Fruit fly (Drosophila melanogaster) Kc167 (cell line): ENCODE data around the gene Rubicon.

ENCODE experiments used
- Myc ChIP-seq: fragments of >200 bp; optimal IDR thresholded peaks from 2 replicates; lab custom pipeline; 2017; ENCODE audit warnings: missing external identifiers
- Sin3A ChIP-seq: fragments of >200 bp; optimal IDR thresholded peaks from 2 replicates; lab custom pipeline; 2018; ENCODE audit warnings: missing external identifiers
- h ChIP-seq: fragments of >200 bp; optimal IDR thresholded peaks from 3 replicates; lab custom pipeline; 2018; ENCODE audit warnings: missing external identifiers
- insv ChIP-seq: fragments of >200 bp; optimal IDR thresholded peaks from 3 replicates; lab custom pipeline; 2018; ENCODE audit warnings: missing external identifiers
- psq ChIP-seq: fragments of >200 bp; optimal IDR thresholded peaks from 2 replicates; lab custom pipeline; 2017; ENCODE audit warnings: missing external identifiers
- ttk ChIP-seq: sonication (Bioruptor generic); optimal IDR thresholded peaks from 2 replicates; lab custom pipeline; 2017; ENCODE audit warnings: missing external identifiers

Rubicon gene

dm6 chrX:8681822-8682632, 5.2 kb downstream of the Rubicon start:
- TF ChIP-seq insv (no peak), h (lab: Kevin White, UChicago) (no peak), Myc (lab: Kevin White, UChicago) (no peak), Sin3A (lab: Kevin White, UChicago) (no peak)

- TF ChIP-seq h (lab: Kevin White, UChicago): no peak
- no peak for TF ChIP-seq insv
- TF ChIP-seq psq (lab: Kevin White, UChicago): no peak
- no peak for TF ChIP-seq Sin3A (lab: Kevin White, UChicago)
- TF ChIP-seq Myc (lab: Kevin White, UChicago): no peak
- no peak for TF ChIP-seq ttk (lab: Kevin White, UChicago)
Observed at dm6 chrX:8685394-8685793, 8.5 kb downstream of the Rubicon start.

- TF ChIP-seq Sin3A (lab: Kevin White, UChicago) (no peak), ttk (lab: Kevin White, UChicago) (no peak), h (lab: Kevin White, UChicago) (no peak), psq (lab: Kevin White, UChicago) (no peak), Myc (lab: Kevin White, UChicago) (no peak), insv (no peak)
Observed at dm6 chrX:8690003-8690402, 13.1 kb downstream of the Rubicon start, which contains the start of the genes Ppt1 and Ogg1. TSS of gene Ppt1 (minus strand) at chrX:8690227. TSS of gene Ogg1 (plus strand) at chrX:8690327.

dm6 chrX:8693520-8693919, 16.7 kb downstream of the Rubicon start, which contains the start of gene CG11294:
TSS of gene CG11294 (minus strand) at chrX:8693620.
- TF ChIP-seq ttk (lab: Kevin White, UChicago): no peak
- TF ChIP-seq Sin3A (lab: Kevin White, UChicago): no peak
- TF ChIP-seq insv: no peak
- no peak for TF ChIP-seq Myc (lab: Kevin White, UChicago)
- TF ChIP-seq psq (lab: Kevin White, UChicago): no peak
- TF ChIP-seq h (lab: Kevin White, UChicago): no peak

dm6 chrX:8694066-8694822, 17.4 kb downstream of the Rubicon start:
- TF ChIP-seq psq (lab: Kevin White, UChicago): no peak
- no peak for TF ChIP-seq Sin3A (lab: Kevin White, UChicago)
- no peak for TF ChIP-seq h (lab: Kevin White, UChicago)
- TF ChIP-seq ttk (lab: Kevin White, UChicago): no peak
- no peak for TF ChIP-seq insv
- no peak for TF ChIP-seq Myc (lab: Kevin White, UChicago)

dm6 chrX:8694823-8695492, 18.1 kb downstream of the Rubicon start:
- no peak for TF ChIP-seq insv
- TF ChIP-seq psq (lab: Kevin White, UChicago): no peak
- TF ChIP-seq ttk (lab: Kevin White, UChicago): no peak
- no peak for TF ChIP-seq h (lab: Kevin White, UChicago)
- TF ChIP-seq Sin3A (lab: Kevin White, UChicago): no peak
- no peak for TF ChIP-seq Myc (lab: Kevin White, UChicago)

dm6 chrX:8696106-8696595, 19.3 kb downstream of the Rubicon start:
- TF ChIP-seq psq (lab: Kevin White, UChicago) (no peak), insv (no peak), ttk (lab: Kevin White, UChicago) (no peak), h (lab: Kevin White, UChicago) (no peak), Myc (lab: Kevin White, UChicago) (no peak), Sin3A (lab: Kevin White, UChicago) (no peak)

- TF ChIP-seq ttk (lab: Kevin White, UChicago) (no peak), psq (lab: Kevin White, UChicago) (no peak), Sin3A (lab: Kevin White, UChicago) (no peak), h (lab: Kevin White, UChicago) (no peak), Myc (lab: Kevin White, UChicago) (no peak), insv (no peak)
Observed at dm6 chrX:8709234-8709843, 32.5 kb downstream of the Rubicon start, which contains the start of gene Hexo2. TSS of gene Hexo2 (plus strand) at chrX:8709652.

- TF ChIP-seq ttk (lab: Kevin White, UChicago) (no peak), psq (lab: Kevin White, UChicago) (no peak), insv (no peak), h (lab: Kevin White, UChicago) (no peak)
Observed at dm6 chrX:8714064-8715046, 37.5 kb downstream of the Rubicon start, which contains the start of the genes CG2004 and CG1785. TSS of gene CG2004 (minus strand) at chrX:8714924. TSS of gene CG1785 (plus strand) at chrX:8714936.

dm6 chrX:8720213-8720612, 43.4 kb downstream of the Rubicon start, which contains the start of gene CG1789:
TSS of gene CG1789 (plus strand) at chrX:8720520.
- TF ChIP-seq ttk (lab: Kevin White, UChicago) (no peak), insv (no peak), psq (lab: Kevin White, UChicago) (no peak), h (lab: Kevin White, UChicago) (no peak)
